Fruit fly (Drosophila melanogaster) S2 (cell line): ENCODE data around the gene Idh3g.
A peak's percentile ranks its signal among the peaks of the same experiment; 100 is the strongest.

Experiments used
- CG8478 ChIP-seq: fragments of >200 bp; optimal IDR thresholded peaks from 2 replicates; lab custom pipeline; 2018
- CTCF ChIP-seq, 2 experiments: fragments of >200 bp; optimal IDR thresholded peaks; 2 replicates each; lab custom pipeline; 2018

Gene Idh3g

DNA sequence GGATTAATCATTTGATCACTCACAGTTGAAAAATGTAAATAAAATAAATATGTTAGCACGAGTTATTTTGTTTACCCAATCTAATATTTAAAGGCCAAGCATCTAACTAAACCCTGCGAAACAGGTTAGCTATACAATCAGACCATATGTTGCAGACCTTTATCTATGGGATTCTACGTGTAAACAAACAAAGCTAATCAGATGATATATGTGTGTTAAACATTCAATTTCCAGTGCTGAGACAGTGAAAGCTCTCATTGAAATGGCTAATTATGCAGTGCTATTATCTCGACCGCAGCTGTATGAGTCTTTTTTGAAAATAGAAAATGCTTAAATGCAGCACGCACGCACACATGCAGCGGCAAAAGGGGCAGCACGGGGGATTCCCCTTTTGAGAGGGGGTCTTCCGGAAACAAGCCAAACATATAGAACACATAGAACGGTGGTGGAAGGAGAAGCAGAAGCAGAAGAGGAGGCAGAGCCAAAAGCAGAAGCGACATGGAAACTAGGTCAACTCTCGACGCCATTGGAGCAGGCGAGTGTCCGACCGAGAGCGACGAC, 20.7 kb upstream of the Idh3g start:
- TF ChIP-seq CTCF (optimal IDR thresholded peaks at IDR 0.05; lab: Kevin White, UChicago): no peak
- TF ChIP-seq CG8478 (lab: Kevin White, UChicago): no peak

DNA sequence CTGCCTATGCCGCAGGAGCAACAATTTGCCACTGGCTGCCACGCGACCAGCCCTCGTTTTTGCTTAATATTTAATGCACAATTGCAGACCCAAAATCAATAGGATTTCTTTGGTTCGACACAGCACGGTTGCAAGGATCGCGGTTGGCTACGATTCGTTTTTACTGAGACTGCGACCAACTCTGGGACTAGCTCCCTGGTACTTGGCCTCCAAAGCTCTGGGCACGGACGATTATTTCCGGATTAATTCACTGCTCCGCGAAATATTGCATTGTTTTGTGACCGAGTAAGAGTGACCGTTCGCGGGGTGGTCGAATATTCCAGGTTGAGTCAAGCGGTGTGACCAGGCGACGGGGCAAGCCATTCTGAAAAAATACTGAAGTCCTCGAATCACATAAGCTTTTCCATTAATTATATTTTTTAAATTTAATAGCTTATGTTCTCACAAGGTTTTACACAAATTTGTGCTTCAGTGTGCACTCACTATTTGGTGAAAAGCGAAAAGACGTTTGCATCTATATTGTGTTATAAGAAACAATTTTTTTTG, 19.6 kb upstream of the Idh3g start, which contains the start of gene Tnks:
TSS of gene Tnks (minus strand) at position 302 of the 546 bp plus-strand sequence.
- TF ChIP-seq CG8478 (lab: Kevin White, UChicago) (no peak), CTCF (optimal IDR thresholded peaks at IDR 0.05; lab: Kevin White, UChicago) (no peak)

dm6 chr3R:25661531-25662193, 19.0 kb upstream of the Idh3g start, which contains the start of gene RASSF8:
Gene RASSF8, plus strand, starts transcription at chr3R:25661795.
- TF ChIP-seq CTCF (optimal IDR thresholded peaks at IDR 0.05; lab: Kevin White, UChicago) (no peak), CG8478 (lab: Kevin White, UChicago) (no peak)

DNA sequence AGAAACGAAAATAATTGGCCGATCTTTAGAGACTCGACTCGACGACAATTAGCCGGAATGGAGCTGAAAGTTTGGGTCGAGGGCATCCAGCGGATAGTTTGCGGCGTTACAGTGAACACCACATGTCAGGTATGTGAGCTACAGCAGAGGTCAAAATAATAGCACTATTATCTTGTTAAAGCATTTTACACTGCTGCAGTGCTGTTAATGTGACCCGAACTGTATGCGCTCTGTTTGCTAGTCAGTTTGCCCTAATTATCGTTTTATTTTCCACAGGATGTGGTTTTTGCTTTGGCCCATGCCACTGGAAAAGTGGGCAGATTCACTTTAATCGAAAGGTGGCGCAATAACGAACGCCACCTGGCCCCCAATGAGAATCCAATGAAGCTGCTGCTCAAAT, 18.3 kb upstream of the Idh3g start:
- no peak for TF ChIP-seq CTCF (optimal IDR thresholded peaks at IDR 0.05; lab: Kevin White, UChicago)

dm6 chr3R:25665509-25665908, 15.1 kb upstream of the Idh3g start, which contains the start of gene Lgr3:
Gene Lgr3, plus strand, starts transcription at chr3R:25665809.
- TF ChIP-seq CG8478 (lab: Kevin White, UChicago): no peak
- TF ChIP-seq CTCF (optimal IDR thresholded peaks at IDR 0.05; lab: Kevin White, UChicago): no peak

dm6 chr3R:25678489-25679082, 2.1 kb upstream of the Idh3g start, which contains the start of the genes CG4730 and CG5039:
Gene CG4730, minus strand, starts transcription at chr3R:25678682.
Gene CG5039, plus strand, starts transcription at chr3R:25678683.
- no peak for TF ChIP-seq CG8478 (lab: Kevin White, UChicago)
- peak in 1 of 2 experiments; percentile 24 for TF ChIP-seq CTCF (optimal IDR thresholded peaks at IDR 0.05; lab: Kevin White, UChicago)

dm6 chr3R:25684859-25685258, 4.2 kb downstream of the Idh3g start, which contains the start of gene RpL27:
Gene RpL27, minus strand, starts transcription at chr3R:25685051.
- no peak for TF ChIP-seq CTCF (optimal IDR thresholded peaks at IDR 0.05; lab: Kevin White, UChicago)
- no peak for TF ChIP-seq CG8478 (lab: Kevin White, UChicago)

- TF ChIP-seq CG8478 (lab: Kevin White, UChicago) (no peak), CTCF (optimal IDR thresholded peaks at IDR 0.05; lab: Kevin White, UChicago) (no peak)
Observed at dm6 chr3R:25686698-25687420, 6.2 kb downstream of the Idh3g start, which contains the start of gene CLS. Gene CLS, minus strand, starts transcription at chr3R:25687370.

DNA sequence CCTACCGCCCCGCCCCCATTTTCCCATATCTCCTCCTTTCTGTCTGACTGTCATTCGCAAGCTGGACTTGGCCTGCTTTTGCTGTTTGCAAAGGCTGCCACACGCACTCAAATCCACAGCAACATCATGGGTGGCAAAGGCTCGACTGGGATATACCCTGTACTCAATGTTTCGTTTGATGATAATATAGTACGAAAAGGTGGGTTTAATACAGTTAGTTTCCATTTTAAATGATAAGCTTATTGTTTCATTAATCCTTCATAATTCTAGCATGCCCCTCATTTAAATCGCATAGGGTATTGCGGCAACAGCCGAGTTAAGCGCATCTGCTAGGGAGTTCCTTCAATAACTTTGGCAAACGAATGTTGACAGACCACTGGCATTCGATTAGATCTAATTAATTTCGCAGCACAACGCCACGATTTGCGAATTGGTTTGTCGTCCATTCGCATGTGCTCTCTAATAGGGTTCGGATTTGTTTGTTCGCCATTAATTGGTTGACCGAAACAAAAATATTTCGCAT, 13.6 kb downstream of the Idh3g start:
- TF ChIP-seq CG8478 (lab: Kevin White, UChicago) (no peak), CTCF (optimal IDR thresholded peaks at IDR 0.05; lab: Kevin White, UChicago) (no peak)

- TF ChIP-seq CG8478 (lab: Kevin White, UChicago): no peak
- no peak for TF ChIP-seq CTCF (optimal IDR thresholded peaks at IDR 0.05; lab: Kevin White, UChicago)
Observed at dm6 chr3R:25720024-25720574, 39.5 kb downstream of the Idh3g start.

DNA sequence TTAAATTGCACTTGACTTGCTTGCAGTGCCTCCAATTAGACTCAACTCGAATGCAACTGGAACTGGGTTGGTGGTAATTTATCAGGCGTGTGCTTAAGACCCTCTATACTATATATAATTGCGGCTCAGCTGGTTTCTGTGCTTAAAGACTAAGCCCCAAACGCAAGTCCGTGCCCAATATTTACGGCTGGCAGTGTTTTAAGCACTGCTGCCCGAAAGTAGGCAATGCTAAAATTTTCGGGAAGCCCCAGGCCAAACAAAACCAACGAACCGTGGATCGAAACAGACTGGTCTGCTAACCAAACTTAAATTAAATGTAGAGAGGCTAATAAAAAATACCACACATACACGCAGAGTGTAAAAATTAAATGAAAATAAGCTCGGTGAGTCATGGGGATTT, 40.4 kb downstream of the Idh3g start:
- TF ChIP-seq CG8478 (lab: Kevin White, UChicago) (no peak), CTCF (optimal IDR thresholded peaks at IDR 0.05; lab: Kevin White, UChicago) (no peak)

DNA sequence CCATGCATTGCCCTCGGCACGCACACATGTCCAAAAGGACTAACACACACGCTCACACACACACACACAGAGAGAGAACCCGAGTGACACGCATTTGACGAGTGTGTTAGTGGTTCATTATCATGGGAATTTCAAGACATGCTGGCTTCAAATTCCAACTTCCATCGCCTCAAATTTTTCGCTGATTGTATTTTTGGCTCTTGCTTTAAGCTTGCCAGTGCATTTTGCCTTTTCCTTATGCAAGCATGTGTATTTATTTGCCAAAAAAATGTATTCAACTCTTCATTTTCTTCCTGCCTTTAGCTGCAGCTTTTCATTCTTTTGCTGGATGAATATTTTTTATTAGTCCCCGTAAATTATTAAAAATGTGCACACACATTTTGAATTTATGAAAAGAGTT, 43.1 kb downstream of the Idh3g start:
- TF ChIP-seq CTCF (optimal IDR thresholded peaks at IDR 0.05; lab: Kevin White, UChicago) (no peak), CG8478 (lab: Kevin White, UChicago) (no peak)
